Fruit fly (Drosophila melanogaster): ENCODE data around the gene Kap-alpha1.
A peak's percentile ranks its signal among the peaks of the same experiment; 100 is the strongest.

The Kap-alpha1 gene

dm6 chr3L:19813075-19813903 is 6.3 kb downstream of the Kap-alpha1 start, which contains the start of gene Cyp305a1 (continued):
- TF ChIP-seq CG15514 (GFP tag; optimal IDR thresholded peaks at IDR 0.05) (peak; percentile 47), trh (GFP tag; optimal IDR thresholded peaks at IDR 0.05) (no peak), trem (tag; optimal IDR thresholded peaks at IDR 0.05) (no peak), Sin3A (optimal IDR thresholded peaks at IDR 0.05) (no peak), CG31224 (GFP tag; IDR thresholded peaks at IDR 0.05) (no peak), btn (GFP tag; optimal IDR thresholded peaks at IDR 0.05) (no peak), CG8924 (tag; optimal IDR thresholded peaks at IDR 0.05) (no peak), org-1 (GFP tag; optimal IDR thresholded peaks at IDR 0.05) (no peak), B-H1 (GFP tag; IDR thresholded peaks at IDR 0.05) (no peak), CG6175 (GFP tag; IDR thresholded peaks at IDR 0.05) (no peak), Hsf (GFP tag; optimal IDR thresholded peaks at IDR 0.05) (no peak), CG14050 (GFP tag; IDR thresholded peaks at IDR 0.05) (no peak), CG4617 (GFP tag; optimal IDR thresholded peaks at IDR 0.05; ENCODE audit: borderline replicate concordance) (no peak), CG4360 (GFP tag; IDR thresholded peaks at IDR 0.05) (no peak), Xbp1 (GFP tag; optimal IDR thresholded peaks at IDR 0.05) (no peak), CG10979 (tag; optimal IDR thresholded peaks at IDR 0.05) (no peak), sc (optimal IDR thresholded peaks at IDR 0.05) (no peak), sc (GFP tag; optimal IDR thresholded peaks at IDR 0.05) (no peak), HLH4C (GFP tag; IDR thresholded peaks at IDR 0.05; ENCODE audit: partially characterized antibody) (no peak), sug (tag; optimal IDR thresholded peaks at IDR 0.05) (peak; percentile 69), CG32532 (GFP tag; IDR thresholded peaks at IDR 0.05) (peak; percentile 10; the same call in 1 of the 2 replicates), CG15479 (GFP tag; optimal IDR thresholded peaks at IDR 0.05) (no peak), tx (GFP tag; optimal IDR thresholded peaks at IDR 0.05) (no peak), B-H2 (GFP tag; optimal IDR thresholded peaks at IDR 0.05) (peak; percentile 51), CG7987 (GFP tag; optimal IDR thresholded peaks at IDR 0.05) (peak; percentile 57), CG6272 (GFP tag; IDR thresholded peaks at IDR 0.05) (no peak), Ets65A (GFP tag) (no peak), ken (GFP tag; IDR thresholded peaks at IDR 0.05) (no peak), CG14860 (GFP tag; IDR thresholded peaks at IDR 0.05; ENCODE audit: partially characterized antibody) (no peak), cg (GFP tag; optimal IDR thresholded peaks at IDR 0.05) (no peak), zen (tag; optimal IDR thresholded peaks at IDR 0.05) (no peak), CG31365 (tag; optimal IDR thresholded peaks at IDR 0.05) (no peak), chinmo (GFP tag; IDR thresholded peaks at IDR 0.05; ENCODE audit: partially characterized antibody) (no peak), CG34376 (GFP tag; optimal IDR thresholded peaks at IDR 0.05) (peak; percentile 63), CG11247 (GFP tag; IDR thresholded peaks at IDR 0.05) (no peak), CG18619 (GFP tag; optimal IDR thresholded peaks at IDR 0.05) (no peak), tll (GFP tag; optimal IDR thresholded peaks at IDR 0.05) (no peak), sens-2 (GFP tag; IDR thresholded peaks at IDR 0.05) (no peak), danr (GFP tag; IDR thresholded peaks at IDR 0.05) (no peak), CG6765 (GFP tag; optimal IDR thresholded peaks at IDR 0.05) (peak; percentile 20), Med (GFP tag) (peak; percentile 79), zen2 (GFP tag; IDR thresholded peaks at IDR 0.05; ENCODE audit: partially characterized antibody) (no peak), p53 (GFP tag; optimal IDR thresholded peaks at IDR 0.05) (no peak), z (GFP tag; IDR thresholded peaks at IDR 0.05) (peak; percentile 59; the same call in 1 of the 3 replicates), sim (GFP tag; IDR thresholded peaks at IDR 0.05) (0 out of 2 replicates have a peak, but pooled peaks have one; percentile 14), CG12236 (GFP tag; optimal IDR thresholded peaks at IDR 0.05) (no peak), tap (tag; optimal IDR thresholded peaks at IDR 0.05) (no peak), Atf-2 (GFP tag; optimal IDR thresholded peaks at IDR 0.05) (no peak), YL-1 (GFP tag; optimal IDR thresholded peaks at IDR 0.05) (no peak), CG10366 (GFP tag; IDR thresholded peaks at IDR 0.05) (no peak)

Measured in whole organism, embryonic.